Fruit fly (Drosophila melanogaster) whole organism, embryonic: ENCODE results near the gene ppk30.

Experiments
- Ada2b ChIP-seq: fragments of 200-800 bp; sonication (Bioruptor generic); IDR thresholded peaks from 2 replicates; pipeline ENCODE4 v1.3.6; 2022; ENCODE audit warnings: missing biosample characterization, missing genetic modification characterization
- Awh ChIP-seq: fragments of 200-800 bp; sonication (Bioruptor generic); IDR thresholded peaks from 2 replicates; pipeline ENCODE4, ENCODE4 v1.3.6; 2022; ENCODE audit warnings: missing biosample characterization, missing genetic modification characterization
- Bteb2 ChIP-seq: fragments of 200-800 bp; sonication (Bioruptor generic); optimal IDR thresholded peaks from 2 replicates; lab custom pipeline; 2016; ENCODE audit warnings: missing biosample characterization, missing genetic modification characterization
- CG10565 ChIP-seq: fragments of 200-800 bp; sonication (Bioruptor generic); optimal IDR thresholded peaks from 3 replicates; lab custom pipeline; 2016; ENCODE audit warnings: missing biosample characterization, mild to moderate bottlenecking, missing genetic modification characterization
- CG11695 ChIP-seq: fragments of 200-800 bp; sonication (Bioruptor generic); IDR thresholded peaks from 3 replicates; pipeline ENCODE4 v1.3.6; 2022; ENCODE audit warnings: missing biosample characterization, missing genetic modification characterization
- CG11696 ChIP-seq: fragments of 200-800 bp; sonication (Bioruptor generic); IDR thresholded peaks from 2 replicates; pipeline ENCODE4 v1.3.6; 2022; ENCODE audit warnings: missing biosample characterization, missing genetic modification characterization
- CG12942 ChIP-seq: fragments of 200-800 bp; sonication (Bioruptor generic); optimal IDR thresholded peaks from 3 replicates; lab custom pipeline; 2016; ENCODE audit warnings: missing biosample characterization, missing genetic modification characterization
- CG16779 ChIP-seq: fragments of 200-800 bp; sonication (Bioruptor generic); IDR thresholded peaks from 2 replicates; pipeline ENCODE4 v1.3.6; 2022; ENCODE audit warnings: missing biosample characterization, missing genetic modification characterization
- CG17829 ChIP-seq: fragments of 200-800 bp; optimal IDR thresholded peaks from 2 replicates; lab custom pipeline; 2019; ENCODE audit warnings: missing biosample characterization, mild to moderate bottlenecking, missing genetic modification characterization, moderate library complexity
- CG2678 ChIP-seq: fragments of 200-800 bp; sonication (Bioruptor generic); optimal IDR thresholded peaks from 3 replicates; lab custom pipeline; 2019; ENCODE audit warnings: missing biosample characterization, mild to moderate bottlenecking, missing genetic modification characterization, moderate library complexity
- CG31224 ChIP-seq: fragments of 200-800 bp; sonication (Bioruptor generic); IDR thresholded peaks from 2 replicates; pipeline ENCODE4 v1.3.6; 2022; ENCODE audit warnings: missing biosample characterization, missing genetic modification characterization
- CG4617 ChIP-seq: fragments of 200-800 bp; sonication (Bioruptor generic); optimal IDR thresholded peaks from 3 replicates; lab custom pipeline; 2016; ENCODE audit warnings: missing biosample characterization, missing genetic modification characterization, borderline replicate concordance
- CG6813 ChIP-seq: fragments of 200-800 bp; sonication (Bioruptor generic); optimal IDR thresholded peaks from 2 replicates; lab custom pipeline; 2017; ENCODE audit warnings: missing biosample characterization, missing genetic modification characterization, mild to moderate bottlenecking, moderate library complexity, missing genetic modification reagents
- CG6854 ChIP-seq: fragments of 200-800 bp; sonication (Bioruptor generic); optimal IDR thresholded peaks from 3 replicates; lab custom pipeline; 2017; ENCODE audit warnings: missing biosample characterization, mild to moderate bottlenecking, missing genetic modification characterization
- CG7271 ChIP-seq: fragments of 200-800 bp; sonication (Bioruptor generic); optimal IDR thresholded peaks from 2 replicates; lab custom pipeline; 2018; ENCODE audit warnings: missing biosample characterization, mild to moderate bottlenecking, missing genetic modification characterization, moderate library complexity
- CG7357 ChIP-seq: fragments of 200-800 bp; sonication (Bioruptor generic); IDR thresholded peaks from 3 replicates; pipeline ENCODE4 v1.3.6; 2022; ENCODE audit warnings: missing biosample characterization, missing genetic modification characterization
- CG7556 ChIP-seq: fragments of 200-800 bp; sonication (Bioruptor generic); optimal IDR thresholded peaks from 2 replicates; lab custom pipeline; 2017; ENCODE audit warnings: missing biosample characterization, mild to moderate bottlenecking, missing genetic modification characterization
- CG8924 ChIP-seq: fragments of 200-800 bp; optimal IDR thresholded peaks from 3 replicates; lab custom pipeline; 2019; ENCODE audit warnings: missing biosample characterization, mild to moderate bottlenecking, missing genetic modification characterization, moderate library complexity
- CoRest ChIP-seq: fragments of 200-800 bp; sonication (Bioruptor generic); optimal IDR thresholded peaks from 3 replicates; lab custom pipeline; 2018; ENCODE audit warnings: missing biosample characterization, mild to moderate bottlenecking, missing genetic modification characterization, moderate library complexity
- Dll ChIP-seq: fragments of 200-800 bp; sonication (Bioruptor generic); IDR thresholded peaks from 4 replicates; pipeline ENCODE4 v1.3.6; 2022; ENCODE audit warnings: missing biosample characterization, missing genetic modification characterization; ENCODE audit not compliant: partially characterized antibody
- E2f2 ChIP-seq: fragments of 200-800 bp; sonication (Bioruptor generic); IDR thresholded peaks from 2 replicates; pipeline ENCODE4 v1.3.6; 2022; ENCODE audit warnings: missing biosample characterization, missing genetic modification characterization
- Fer2 ChIP-seq: fragments of 200-800 bp; sonication (Bioruptor generic); optimal IDR thresholded peaks from 2 replicates; lab custom pipeline; 2018; ENCODE audit warnings: missing biosample characterization, mild to moderate bottlenecking, missing genetic modification characterization, moderate library complexity
- Hand ChIP-seq: fragments of 200-800 bp; sonication (Bioruptor generic); optimal IDR thresholded peaks from 2 replicates; lab custom pipeline; 2017; ENCODE audit warnings: mild to moderate bottlenecking, missing biosample characterization, missing genetic modification reagents, missing genetic modification characterization
- Hr3 ChIP-seq: fragments of 200-800 bp; sonication (Bioruptor generic); optimal IDR thresholded peaks from 3 replicates; lab custom pipeline; 2016; ENCODE audit warnings: missing biosample characterization, missing genetic modification characterization
- Kr ChIP-seq: fragments of 200-800 bp; sonication (Bioruptor generic); optimal IDR thresholded peaks from 2 replicates; lab custom pipeline; 2017; ENCODE audit warnings: missing biosample characterization, mild to moderate bottlenecking, missing genetic modification characterization
- MESR4 ChIP-seq: fragments of 200-800 bp; sonication (Bioruptor generic); optimal IDR thresholded peaks from 2 replicates; lab custom pipeline; 2018; ENCODE audit warnings: missing biosample characterization, mild to moderate bottlenecking, missing genetic modification characterization, moderate library complexity
- MTF-1 ChIP-seq: fragments of 200-800 bp; sonication (Bioruptor generic); optimal IDR thresholded peaks from 2 replicates; lab custom pipeline; 2018; ENCODE audit warnings: missing biosample characterization, mild to moderate bottlenecking, missing genetic modification characterization, borderline replicate concordance
- Mad ChIP-seq: fragments of 200-800 bp; sonication (Bioruptor generic); optimal IDR thresholded peaks from 2 replicates; lab custom pipeline; 2016; ENCODE audit warnings: missing biosample characterization, missing genetic modification characterization
- Mes4 ChIP-seq: fragments of 200-800 bp; sonication (Bioruptor generic); optimal IDR thresholded peaks from 2 replicates; lab custom pipeline; 2016; ENCODE audit warnings: missing biosample characterization, missing genetic modification characterization
- Nf-YB ChIP-seq: fragments of 200-800 bp; sonication (Bioruptor generic); optimal IDR thresholded peaks from 3 replicates; lab custom pipeline; 2019; ENCODE audit warnings: missing biosample characterization, mild to moderate bottlenecking, missing genetic modification characterization, moderate library complexity
- Pdp1 ChIP-seq, 2 experiments: fragments of 200-800 bp; sonication (Bioruptor generic); optimal IDR thresholded peaks; 3 replicates each; lab custom pipeline; 2016; ENCODE audit warnings: missing biosample characterization in 2 of 2, missing genetic modification characterization in 2 of 2, mild to moderate bottlenecking in 1 of 2, moderate library complexity in 1 of 2
- Poxn ChIP-seq: fragments of 200-800 bp; sonication (Bioruptor generic); IDR thresholded peaks from 2 replicates; pipeline ENCODE4 v1.3.6; 2022; ENCODE audit warnings: missing biosample characterization, missing genetic modification characterization
- Sox100B ChIP-seq: fragments of 200-800 bp; sonication (Bioruptor generic); optimal IDR thresholded peaks from 3 replicates; lab custom pipeline; 2018; ENCODE audit warnings: missing biosample characterization, mild to moderate bottlenecking, missing genetic modification characterization
- aop ChIP-seq: fragments of 200-800 bp; sonication (Bioruptor generic); IDR thresholded peaks from 2 replicates; pipeline ENCODE4 v1.3.6; 2022; ENCODE audit warnings: missing biosample characterization, missing genetic modification characterization
- cas ChIP-seq: fragments of 200-800 bp; sonication (Bioruptor generic); IDR thresholded peaks from 2 replicates; pipeline ENCODE4 v1.3.6; 2022; ENCODE audit warnings: missing biosample characterization, missing genetic modification characterization
- caup ChIP-seq: fragments of 200-800 bp; sonication (Bioruptor generic); optimal IDR thresholded peaks from 3 replicates; lab custom pipeline; 2017; ENCODE audit warnings: missing biosample characterization, mild to moderate bottlenecking, missing genetic modification characterization, moderate library complexity; ENCODE audit not compliant: severe bottlenecking
- dimm ChIP-seq: fragments of 200-800 bp; sonication (Bioruptor generic); IDR thresholded peaks from 2 replicates; pipeline ENCODE4 v1.3.6; 2022; ENCODE audit warnings: missing biosample characterization, missing genetic modification characterization
- dysf ChIP-seq: fragments of 200-800 bp; sonication (Bioruptor generic); IDR thresholded peaks from 3 replicates; pipeline ENCODE4 v1.3.6; 2022; ENCODE audit warnings: missing biosample characterization, missing genetic modification characterization
- ind ChIP-seq: fragments of 200-800 bp; sonication (Bioruptor generic); optimal IDR thresholded peaks from 3 replicates; lab custom pipeline; 2016; ENCODE audit warnings: missing biosample characterization, missing genetic modification characterization
- pnt ChIP-seq: fragments of 200-800 bp; sonication (Bioruptor generic); optimal IDR thresholded peaks from 3 replicates; lab custom pipeline; 2016; ENCODE audit warnings: missing biosample characterization, missing genetic modification characterization
- sd ChIP-seq: fragments of 200-800 bp; sonication (Bioruptor generic); optimal IDR thresholded peaks from 3 replicates; lab custom pipeline; 2018; ENCODE audit warnings: missing biosample characterization, mild to moderate bottlenecking, missing genetic modification characterization, moderate library complexity
- sens ChIP-seq: fragments of 200-800 bp; sonication (Bioruptor generic); peaks from one replicate; lab custom pipeline; 2016; ENCODE audit warnings: missing biosample characterization, missing genetic modification characterization
- sna ChIP-seq: fragments of 200-800 bp; sonication (Bioruptor generic); IDR thresholded peaks from 2 replicates; pipeline ENCODE4 v1.3.6; 2022; ENCODE audit warnings: missing biosample characterization, missing genetic modification characterization; ENCODE audit not compliant: partially characterized antibody
- sug ChIP-seq: fragments of 200-800 bp; optimal IDR thresholded peaks from 2 replicates; lab custom pipeline; 2019; ENCODE audit warnings: missing biosample characterization, mild to moderate bottlenecking, missing genetic modification characterization, moderate library complexity
- tap ChIP-seq: fragments of 200-800 bp; optimal IDR thresholded peaks from 3 replicates; lab custom pipeline; 2019; ENCODE audit warnings: missing biosample characterization, mild to moderate bottlenecking, missing genetic modification characterization, moderate library complexity
- tna ChIP-seq: fragments of 200-800 bp; sonication (Bioruptor generic); IDR thresholded peaks from 2 replicates; pipeline ENCODE4 v1.3.6; 2022; ENCODE audit warnings: missing biosample characterization, missing genetic modification characterization; ENCODE audit not compliant: partially characterized antibody
- unc-4 ChIP-seq: fragments of 200-800 bp; sonication (Bioruptor generic); IDR thresholded peaks from 2 replicates; pipeline ENCODE4 v1.3.6; 2022; ENCODE audit warnings: missing biosample characterization, missing genetic modification characterization; ENCODE audit not compliant: partially characterized antibody
- vfl ChIP-seq: fragments of 200-800 bp; sonication (Bioruptor generic); optimal IDR thresholded peaks from 2 replicates; lab custom pipeline; 2016; ENCODE audit warnings: missing biosample characterization, missing genetic modification characterization
- wek ChIP-seq: fragments of 200-800 bp; sonication (Bioruptor generic); optimal IDR thresholded peaks from 3 replicates; lab custom pipeline; 2018; ENCODE audit warnings: missing biosample characterization, mild to moderate bottlenecking, missing genetic modification characterization, moderate library complexity
- z ChIP-seq: fragments of 200-800 bp; sonication (Bioruptor generic); IDR thresholded peaks from 3 replicates; pipeline ENCODE4 v1.3.6; 2022; ENCODE audit warnings: missing biosample characterization, missing genetic modification characterization

ppk30 gene

DNA sequence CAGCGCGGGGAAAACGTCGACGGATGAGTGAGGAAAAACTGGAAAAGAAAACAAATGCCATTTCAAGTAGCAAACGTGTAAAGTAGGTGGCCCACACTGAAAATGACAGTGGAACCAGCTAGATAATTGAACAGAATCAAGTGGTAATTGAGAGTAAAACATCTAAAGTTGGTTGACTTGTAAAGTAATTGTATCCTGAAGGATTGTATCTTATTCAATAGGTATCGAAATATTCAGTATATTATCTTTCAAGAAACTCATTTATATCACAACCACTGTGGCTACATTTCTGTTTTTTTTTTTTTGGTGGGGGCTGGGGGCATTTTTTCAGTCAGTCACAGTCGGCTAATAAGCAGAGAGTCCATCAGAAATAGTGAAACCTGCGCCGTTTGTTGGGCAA lies 30.3 kb downstream of the ppk30 start (continued):
- TF ChIP-seq dysf (GFP tag; lab: Robert Waterston, UW) = peak; percentile 68; the same call in 2 of the 3 replicates
- no peak for TF ChIP-seq ind (GFP tag; lab: Kevin White, UChicago)
- no peak for TF ChIP-seq Hr3 (GFP tag; lab: Kevin White, UChicago)
- 0 out of 2 replicates have a peak, but pooled peaks have one; percentile 8 for TF ChIP-seq E2f2 (GFP tag; lab: Robert Waterston, UW)
- no peak for TF ChIP-seq CG12942 (GFP tag; lab: Kevin White, UChicago)
- no peak for TF ChIP-seq Fer2
- TF ChIP-seq sug (tag; lab: Kevin White, UChicago) = no peak
- peak in 1 of 2 experiments; percentile 44 for TF ChIP-seq Pdp1 (GFP tag; optimal IDR thresholded peaks at IDR 0.05; lab: Kevin White, UChicago)
- peak; percentile 83 for TF ChIP-seq sens (GFP tag; lab: Kevin White, UChicago)
- no peak for TF ChIP-seq Dll
- TF ChIP-seq MTF-1 (GFP tag; lab: Kevin White, UChicago) = no peak
- no peak for TF ChIP-seq CG4617 (GFP tag; lab: Kevin White, UChicago)
- no peak for TF ChIP-seq CG2678 (tag; lab: Kevin White, UChicago)
- no peak for TF ChIP-seq caup (GFP tag; lab: Kevin White, UChicago)
- TF ChIP-seq Sox100B = no peak
- TF ChIP-seq Poxn (GFP tag; lab: Robert Waterston, UW) = no peak
- 0 out of 2 replicates have a peak, but pooled peaks have one; percentile 36 for TF ChIP-seq CG11696 (GFP tag; lab: Robert Waterston, UW)
- TF ChIP-seq tna (GFP tag; lab: Robert Waterston, UW) = no peak
- no peak for TF ChIP-seq Nf-YB (GFP tag; lab: Kevin White, UChicago)
- TF ChIP-seq CG7556 (GFP tag; lab: Kevin White, UChicago) = peak; percentile 32
- no peak for TF ChIP-seq sna (GFP tag; lab: Robert Waterston, UW)
- TF ChIP-seq vfl = no peak
- no peak for TF ChIP-seq Mes4
- TF ChIP-seq wek (GFP tag; lab: Kevin White, UChicago) = no peak
- TF ChIP-seq dimm (GFP tag; lab: Robert Waterston, UW) = no peak
- peak; percentile 65; the same call in 1 of the 2 replicates for TF ChIP-seq Awh
- TF ChIP-seq Ada2b (GFP tag; lab: Robert Waterston, UW) = no peak
- TF ChIP-seq tap (tag; lab: Kevin White, UChicago) = no peak
- TF ChIP-seq pnt (GFP tag; lab: Kevin White, UChicago) = peak; percentile 70
- TF ChIP-seq CG16779 (GFP tag; lab: Robert Waterston, UW) = no peak
- no peak for TF ChIP-seq CG10565
- no peak for TF ChIP-seq CG7271 (tag; lab: Kevin White, UChicago)
- no peak for TF ChIP-seq Mad (GFP tag; lab: Kevin White, UChicago)
- no peak for TF ChIP-seq MESR4 (GFP tag; lab: Kevin White, UChicago)
- no peak for TF ChIP-seq CoRest (tag; lab: Kevin White, UChicago)
- no peak for TF ChIP-seq CG6813 (GFP tag; lab: Kevin White, UChicago)
- TF ChIP-seq unc-4 (GFP tag; lab: Robert Waterston, UW) = no peak
- peak; percentile 61; the same call in 2 of the 3 replicates for TF ChIP-seq CG11695 (GFP tag; lab: Robert Waterston, UW)
- 0 out of 2 replicates have a peak, but pooled peaks have one; percentile 10 for TF ChIP-seq CG31224 (GFP tag; lab: Robert Waterston, UW)
- no peak for TF ChIP-seq CG8924 (tag; lab: Kevin White, UChicago)
- no peak for TF ChIP-seq Hand (GFP tag; lab: Kevin White, UChicago)
- TF ChIP-seq CG7357 (GFP tag; lab: Robert Waterston, UW) = peak; percentile 58; the same call in 2 of the 3 replicates
- TF ChIP-seq Kr = no peak
- 0 out of 2 replicates have a peak, but pooled peaks have one; percentile 11 for TF ChIP-seq aop
- TF ChIP-seq Bteb2 = no peak
- no peak for TF ChIP-seq CG6854 (GFP tag; lab: Kevin White, UChicago)
- TF ChIP-seq CG17829 = peak; percentile 59
- TF ChIP-seq sd (tag; lab: Kevin White, UChicago) = no peak
- no peak for TF ChIP-seq z
- no peak for TF ChIP-seq cas (GFP tag; lab: Robert Waterston, UW)
